Worm (Caenorhabditis elegans) whole organism, late embryonic: ENCODE results near the gene R05A10.7.

Source experiments
- C08G9.2 ChIP-seq: sonication (generic microtip); optimal IDR thresholded peaks from 2 replicates; lab custom pipeline; 2016; ENCODE audit warnings: mild to moderate bottlenecking, missing genetic modification characterization, moderate library complexity, missing compliant biosample characterization
- F13H6.1 ChIP-seq: sonication (generic microtip); optimal IDR thresholded peaks from 2 replicates; lab custom pipeline; 2016; ENCODE audit warnings: missing genetic modification characterization, missing compliant biosample characterization
- T23F11.4 ChIP-seq: fragments of 200-800 bp; sonication (Bioruptor generic); optimal IDR thresholded peaks from 2 replicates; lab custom pipeline; 2018; ENCODE audit warnings: mild to moderate bottlenecking, missing genetic modification characterization, missing compliant biosample characterization
- Y22D7AL.16 ChIP-seq: sonication (generic microtip); optimal IDR thresholded peaks from 2 replicates; lab custom pipeline; 2016; ENCODE audit warnings: missing genetic modification characterization, missing compliant biosample characterization
- ahr-1 ChIP-seq: sonication (generic microtip); optimal IDR thresholded peaks from 2 replicates; lab custom pipeline; 2016; ENCODE audit warnings: missing genetic modification characterization, missing compliant biosample characterization
- ama-1 ChIP-seq: fragments of 150-350 bp; optimal IDR thresholded peaks from 2 replicates; lab custom pipeline; 2014
- ceh-18 ChIP-seq: sonication (generic microtip); optimal IDR thresholded peaks from 2 replicates; lab custom pipeline; 2016; ENCODE audit warnings: missing genetic modification characterization, missing compliant biosample characterization
- ceh-19 ChIP-seq: fragments of 200-800 bp; sonication (Bioruptor generic); optimal IDR thresholded peaks from 2 replicates; lab custom pipeline; 2018; ENCODE audit warnings: mild to moderate bottlenecking, missing genetic modification characterization, missing compliant biosample characterization
- ceh-2 ChIP-seq: sonication (generic microtip); optimal IDR thresholded peaks from 2 replicates; lab custom pipeline; 2016; ENCODE audit warnings: missing genotype, missing genetic modification characterization, missing compliant biosample characterization
- ceh-45 ChIP-seq: fragments of 200-800 bp; sonication (Bioruptor generic); IDR thresholded peaks from 2 replicates; pipeline ENCODE4 v1.3.6; 2022; ENCODE audit warnings: missing genetic modification reagents, missing genetic modification characterization, missing compliant biosample characterization
- ceh-48 ChIP-seq: sonication (generic microtip); optimal IDR thresholded peaks from 2 replicates; lab custom pipeline; 2016; ENCODE audit warnings: missing genetic modification characterization, inconsistent platforms, missing compliant biosample characterization
- ceh-6 ChIP-seq: fragments of 200-800 bp; sonication (Bioruptor generic); optimal IDR thresholded peaks from 2 replicates; lab custom pipeline; 2018; ENCODE audit warnings: mild to moderate bottlenecking, missing genetic modification characterization, missing compliant biosample characterization
- ceh-9 ChIP-seq: sonication (generic microtip); optimal IDR thresholded peaks from 2 replicates; lab custom pipeline; 2016; ENCODE audit warnings: mild to moderate bottlenecking, missing genetic modification characterization, inconsistent platforms, missing compliant biosample characterization
- che-1 ChIP-seq: sonication (generic microtip); optimal IDR thresholded peaks from 2 replicates; lab custom pipeline; 2016; ENCODE audit warnings: mild to moderate bottlenecking, missing genetic modification characterization, missing compliant biosample characterization
- dmd-4 ChIP-seq: sonication (generic microtip); optimal IDR thresholded peaks from 2 replicates; lab custom pipeline; 2016; ENCODE audit warnings: borderline replicate concordance, missing genetic modification characterization, missing compliant biosample characterization
- elt-4 ChIP-seq: sonication (generic microtip); optimal IDR thresholded peaks from 2 replicates; lab custom pipeline; 2016; ENCODE audit warnings: missing genetic modification characterization, missing compliant biosample characterization
- ets-4 ChIP-seq: sonication (generic microtip); optimal IDR thresholded peaks from 2 replicates; lab custom pipeline; 2016; ENCODE audit warnings: missing genetic modification characterization, missing compliant biosample characterization
- eyg-1 ChIP-seq: sonication (generic microtip); optimal IDR thresholded peaks from 2 replicates; lab custom pipeline; 2016; ENCODE audit warnings: missing genotype, missing genetic modification characterization, missing compliant biosample characterization
- fax-1 ChIP-seq: sonication (generic microtip); optimal IDR thresholded peaks from 2 replicates; lab custom pipeline; 2016; ENCODE audit warnings: missing genotype, missing genetic modification characterization, missing compliant biosample characterization
- fkh-10 ChIP-seq: fragments of 150-350 bp; optimal IDR thresholded peaks from 2 replicates; lab custom pipeline; 2014; ENCODE audit warnings: missing biosample characterization, missing genetic modification reagents, missing genetic modification characterization
- hlh-13 ChIP-seq: fragments of 200-800 bp; sonication (Bioruptor generic); optimal IDR thresholded peaks from 2 replicates; lab custom pipeline; 2018; ENCODE audit warnings: mild to moderate bottlenecking, missing genetic modification characterization, missing compliant biosample characterization
- hlh-15 ChIP-seq: sonication (generic microtip); optimal IDR thresholded peaks from 2 replicates; lab custom pipeline; 2016; ENCODE audit warnings: missing genetic modification characterization, missing compliant biosample characterization
- hlh-30 ChIP-seq: sonication (generic microtip); optimal IDR thresholded peaks from 2 replicates; lab custom pipeline; 2017; ENCODE audit warnings: antibody characterized with exemption, missing genetic modification characterization, missing compliant biosample characterization; ENCODE audit not compliant: insufficient read depth
- hlh-8 ChIP-seq: sonication (generic microtip); optimal IDR thresholded peaks from 2 replicates; lab custom pipeline; 2016; ENCODE audit warnings: missing genotype, missing genetic modification characterization, missing compliant biosample characterization
- lim-6 ChIP-seq: sonication (generic microtip); optimal IDR thresholded peaks from 2 replicates; lab custom pipeline; 2016; ENCODE audit warnings: missing genetic modification characterization, missing compliant biosample characterization
- lin-11 ChIP-seq: fragments of 200-800 bp; sonication (Bioruptor generic); optimal IDR thresholded peaks from 2 replicates; lab custom pipeline; 2018; ENCODE audit warnings: mild to moderate bottlenecking, missing genetic modification characterization, missing compliant biosample characterization
- madf-2 ChIP-seq: sonication (generic microtip); optimal IDR thresholded peaks from 2 replicates; lab custom pipeline; 2017; ENCODE audit warnings: missing genetic modification characterization, missing compliant biosample characterization
- mec-3 ChIP-seq: sonication (generic microtip); optimal IDR thresholded peaks from 2 replicates; lab custom pipeline; 2016; ENCODE audit warnings: borderline replicate concordance, missing genetic modification characterization, missing compliant biosample characterization
- nfya-1 ChIP-seq: sonication (generic microtip); optimal IDR thresholded peaks from 2 replicates; lab custom pipeline; 2017; ENCODE audit warnings: missing genetic modification characterization, mild to moderate bottlenecking, missing compliant biosample characterization, antibody characterized with exemption, moderate library complexity
- nhr-232 ChIP-seq: sonication (generic microtip); optimal IDR thresholded peaks from 2 replicates; lab custom pipeline; 2016; ENCODE audit warnings: missing genetic modification characterization, missing compliant biosample characterization
- npax-4 ChIP-seq: sonication (generic microtip); optimal IDR thresholded peaks from 2 replicates; lab custom pipeline; 2016; ENCODE audit warnings: missing genetic modification characterization, missing compliant biosample characterization
- pag-3 ChIP-seq: sonication (generic microtip); optimal IDR thresholded peaks from 2 replicates; lab custom pipeline; 2016; ENCODE audit warnings: missing compliant biosample characterization, missing genetic modification characterization, borderline replicate concordance
- pha-2 ChIP-seq: sonication (generic microtip); optimal IDR thresholded peaks from 2 replicates; lab custom pipeline; 2017; ENCODE audit warnings: mild to moderate bottlenecking, missing genetic modification characterization, missing compliant biosample characterization
- pqm-1 ChIP-seq: sonication (generic microtip); optimal IDR thresholded peaks from 2 replicates; lab custom pipeline; 2016; ENCODE audit warnings: missing genetic modification characterization, missing compliant biosample characterization
- pros-1 ChIP-seq: fragments of 150-350 bp; optimal IDR thresholded peaks from 2 replicates; lab custom pipeline; 2014; ENCODE audit warnings: missing biosample characterization, missing genetic modification reagents, missing genetic modification characterization
- ref-2 ChIP-seq: sonication (generic microtip); optimal IDR thresholded peaks from 2 replicates; lab custom pipeline; 2016; ENCODE audit warnings: missing genetic modification characterization, missing compliant biosample characterization
- sdc-2 ChIP-seq: sonication (generic microtip); optimal IDR thresholded peaks from 2 replicates; lab custom pipeline; 2016; ENCODE audit warnings: missing genotype, missing genetic modification characterization, missing compliant biosample characterization
- tbx-2 ChIP-seq: sonication (generic microtip); optimal IDR thresholded peaks from 2 replicates; lab custom pipeline; 2016; ENCODE audit warnings: missing genetic modification characterization, missing compliant biosample characterization
- tbx-7 ChIP-seq: sonication (generic microtip); optimal IDR thresholded peaks from 2 replicates; lab custom pipeline; 2016; ENCODE audit warnings: missing genotype, missing genetic modification characterization, missing compliant biosample characterization
- unc-42 ChIP-seq: sonication (generic microtip); optimal IDR thresholded peaks from 2 replicates; lab custom pipeline; 2016; ENCODE audit warnings: missing genotype, missing genetic modification characterization, missing compliant biosample characterization
- unc-55 ChIP-seq: sonication (generic microtip); optimal IDR thresholded peaks from 2 replicates; lab custom pipeline; 2017; ENCODE audit warnings: missing biosample characterization, missing genetic modification reagents, missing genetic modification characterization
- unc-86 ChIP-seq: sonication (generic microtip); optimal IDR thresholded peaks from 2 replicates; lab custom pipeline; 2016; ENCODE audit warnings: missing genetic modification characterization, missing compliant biosample characterization
- ztf-16 ChIP-seq: sonication (generic microtip); optimal IDR thresholded peaks from 2 replicates; lab custom pipeline; 2017; ENCODE audit warnings: missing genetic modification characterization, missing compliant biosample characterization

Gene R05A10.7

ce11 chrIV:14127805-14128610 lies 34.7 kb downstream of the R05A10.7 start, which contains the start of gene H12I19.115 (continued):
- TF ChIP-seq pag-3 (tag; lab: Kevin White, UChicago), result no peak
- TF ChIP-seq T23F11.4 (GFP tag; lab: Kevin White, UChicago), result no peak
- TF ChIP-seq ceh-2 (tag; lab: Kevin White, UChicago), result no peak
- no peak for TF ChIP-seq hlh-15 (tag; lab: Kevin White, UChicago)
- no peak for TF ChIP-seq ztf-16 (tag; lab: Kevin White, UChicago)
- no peak for TF ChIP-seq ceh-45 (GFP tag; lab: Robert Waterston, UW)
- TF ChIP-seq hlh-13 (GFP tag; lab: Kevin White, UChicago), result no peak
- no peak for TF ChIP-seq hlh-8 (tag; lab: Kevin White, UChicago)
- TF ChIP-seq sdc-2 (tag; lab: Kevin White, UChicago), result no peak
- no peak for TF ChIP-seq lin-11 (tag; lab: Kevin White, UChicago)
- peak; percentile 20 for TF ChIP-seq che-1 (tag; lab: Kevin White, UChicago)
- no peak for TF ChIP-seq pqm-1 (tag; lab: Kevin White, UChicago)
- TF ChIP-seq nhr-232 (tag; lab: Kevin White, UChicago), result no peak
- no peak for TF ChIP-seq ceh-9
- TF ChIP-seq fkh-10, result no peak
- no peak for TF ChIP-seq hlh-30
- no peak for TF ChIP-seq ceh-48
- no peak for TF ChIP-seq lim-6 (tag; lab: Kevin White, UChicago)
- no peak for TF ChIP-seq ref-2
- TF ChIP-seq F13H6.1 (tag; lab: Kevin White, UChicago), result no peak
- TF ChIP-seq tbx-2, result peak; percentile 39
- TF ChIP-seq madf-2 (tag; lab: Kevin White, UChicago), result no peak
- TF ChIP-seq ets-4 (tag; lab: Kevin White, UChicago), result no peak
- TF ChIP-seq C08G9.2, result no peak
- peak; percentile 34 for TF ChIP-seq unc-42 (tag; lab: Kevin White, UChicago)
- TF ChIP-seq ceh-18 (tag; lab: Kevin White, UChicago), result peak; percentile 11
- TF ChIP-seq Y22D7AL.16, result no peak
- no peak for TF ChIP-seq ceh-6 (GFP tag; lab: Kevin White, UChicago)
- TF ChIP-seq pha-2 (tag; lab: Kevin White, UChicago), result no peak
- no peak for TF ChIP-seq eyg-1 (tag; lab: Kevin White, UChicago)
- no peak for TF ChIP-seq elt-4
- TF ChIP-seq ahr-1, result no peak
- TF ChIP-seq dmd-4, result no peak
- no peak for TF ChIP-seq fax-1 (tag; lab: Kevin White, UChicago)
- TF ChIP-seq nfya-1 (tag; lab: Kevin White, UChicago), result peak; percentile 63
- no peak for TF ChIP-seq tbx-7
- no peak for TF ChIP-seq ceh-19
- no peak for TF ChIP-seq npax-4 (tag; lab: Kevin White, UChicago)
- TF ChIP-seq unc-86 (tag; lab: Kevin White, UChicago), result no peak
- no peak for TF ChIP-seq mec-3 (tag; lab: Kevin White, UChicago)
- no peak for TF ChIP-seq ama-1 (lab: Kevin White, UChicago)

ce11 chrIV:14123956-14124355 lies 38.7 kb downstream of the R05A10.7 start, which contains the start of gene nkcc-1:
nkcc-1 (minus strand) TSS chrIV:14124056.
- TF ChIP-seq lin-11 (tag; lab: Kevin White, UChicago) (no peak), unc-55 (GFP tag; lab: Kevin White, UChicago) (no peak), Y22D7AL.16 (no peak), pros-1 (tag; lab: Kevin White, UChicago) (no peak), ceh-19 (no peak), unc-42 (tag; lab: Kevin White, UChicago) (no peak)
